Fruit fly (Drosophila melanogaster): ENCODE measurements around the gene in.
A peak's percentile ranks its signal among the peaks of the same experiment; 100 is the strongest.

Gene in

DNA sequence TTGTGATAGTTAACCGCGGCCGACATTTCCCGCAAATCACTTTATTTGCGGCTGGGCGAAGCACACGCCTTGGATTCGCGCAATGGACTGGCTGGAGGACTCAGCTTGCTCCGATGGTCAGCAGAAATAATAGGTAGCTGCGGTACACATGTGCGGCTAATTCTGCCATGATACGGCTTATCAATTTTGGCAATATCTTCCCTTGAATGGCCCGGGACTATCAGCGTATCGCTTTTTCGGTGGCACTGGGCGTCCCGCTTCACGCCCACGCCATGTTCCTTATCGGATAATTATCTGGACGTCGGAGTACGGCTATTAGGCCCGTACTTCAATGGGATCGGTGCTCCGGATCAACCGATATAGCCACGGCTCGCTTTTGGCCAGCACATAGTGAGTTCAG, 924 bp upstream of the in start:
- TF ChIP-seq fd96Ca (GFP tag; IDR thresholded peaks at IDR 0.05) (no peak), CG15710 (tag; optimal IDR thresholded peaks at IDR 0.05) (no peak), CG10348 (GFP tag; IDR thresholded peaks at IDR 0.05) (no peak)

DNA sequence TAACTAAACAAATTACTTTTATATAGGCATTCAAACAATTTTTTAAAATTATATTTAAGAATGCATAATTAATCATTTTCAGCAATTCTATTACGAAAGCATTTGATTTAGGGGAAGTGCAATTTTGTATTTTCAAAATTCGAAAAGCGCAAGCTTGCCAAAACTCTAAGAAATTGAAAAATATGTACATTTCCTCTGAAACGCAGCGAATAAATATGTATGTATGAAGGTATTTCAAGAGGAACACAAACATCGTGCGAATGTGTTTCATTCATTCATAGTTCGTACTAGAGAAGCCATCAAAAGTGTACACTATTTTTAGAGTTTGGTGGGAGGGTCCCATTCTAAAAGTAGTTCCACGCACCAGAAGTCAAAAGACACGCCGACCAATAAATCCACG, 3.0 kb downstream of the in start, which contains the start of gene CG13247:
CG13247 (plus strand) TSS at position 301 of the 400 bp plus-strand sequence.
- TF ChIP-seq CG10348 (GFP tag; IDR thresholded peaks at IDR 0.05) (no peak), CG8301 (tag; optimal IDR thresholded peaks at IDR 0.05) (no peak)

DNA sequence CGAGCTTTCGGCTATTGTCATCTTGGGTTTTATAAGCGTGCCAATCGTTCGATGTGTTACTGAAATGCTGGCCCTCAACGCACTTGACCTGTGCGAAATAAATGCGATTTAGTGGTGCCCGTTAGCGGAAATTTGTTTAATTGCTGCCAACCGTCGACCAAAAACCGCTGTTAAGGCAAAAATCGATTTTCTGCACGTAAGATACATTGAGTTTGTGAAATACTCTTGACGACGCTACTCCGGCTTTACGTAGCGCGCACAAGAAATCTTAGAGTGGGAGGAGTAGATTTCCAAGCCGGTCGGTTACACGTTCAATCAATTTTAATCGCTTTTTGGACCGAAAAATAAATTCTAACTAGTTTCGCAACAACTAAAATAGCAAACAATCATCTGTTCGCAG, 8.5 kb downstream of the in start:
- no peak for TF ChIP-seq Snoo (tag; optimal IDR thresholded peaks at IDR 0.05)
- no peak for TF ChIP-seq CG17806 (tag; optimal IDR thresholded peaks at IDR 0.05)
- no peak for TF ChIP-seq Pif1A (GFP tag; optimal IDR thresholded peaks at IDR 0.05)
- no peak for TF ChIP-seq CG10348 (GFP tag; IDR thresholded peaks at IDR 0.05)
- TF ChIP-seq CG34367 (tag; optimal IDR thresholded peaks at IDR 0.05), result no peak
- no peak for TF ChIP-seq Pif1B (GFP tag; optimal IDR thresholded peaks at IDR 0.05)
- TF ChIP-seq EcR (GFP tag; optimal IDR thresholded peaks at IDR 0.05), result no peak
- TF ChIP-seq D1 (tag; optimal IDR thresholded peaks at IDR 0.05), result no peak
- TF ChIP-seq rn (GFP tag; IDR thresholded peaks at IDR 0.05), result no peak
- no peak for TF ChIP-seq CG8159 (tag; optimal IDR thresholded peaks at IDR 0.05)
- TF ChIP-seq Ets98B (GFP tag; IDR thresholded peaks at IDR 0.05), result no peak
- no peak for TF ChIP-seq CG4496 (GFP tag; IDR thresholded peaks at IDR 0.05)
- no peak for TF ChIP-seq CG8301 (tag; optimal IDR thresholded peaks at IDR 0.05)
- TF ChIP-seq CG32121 (GFP tag; IDR thresholded peaks at IDR 0.05), result no peak

DNA sequence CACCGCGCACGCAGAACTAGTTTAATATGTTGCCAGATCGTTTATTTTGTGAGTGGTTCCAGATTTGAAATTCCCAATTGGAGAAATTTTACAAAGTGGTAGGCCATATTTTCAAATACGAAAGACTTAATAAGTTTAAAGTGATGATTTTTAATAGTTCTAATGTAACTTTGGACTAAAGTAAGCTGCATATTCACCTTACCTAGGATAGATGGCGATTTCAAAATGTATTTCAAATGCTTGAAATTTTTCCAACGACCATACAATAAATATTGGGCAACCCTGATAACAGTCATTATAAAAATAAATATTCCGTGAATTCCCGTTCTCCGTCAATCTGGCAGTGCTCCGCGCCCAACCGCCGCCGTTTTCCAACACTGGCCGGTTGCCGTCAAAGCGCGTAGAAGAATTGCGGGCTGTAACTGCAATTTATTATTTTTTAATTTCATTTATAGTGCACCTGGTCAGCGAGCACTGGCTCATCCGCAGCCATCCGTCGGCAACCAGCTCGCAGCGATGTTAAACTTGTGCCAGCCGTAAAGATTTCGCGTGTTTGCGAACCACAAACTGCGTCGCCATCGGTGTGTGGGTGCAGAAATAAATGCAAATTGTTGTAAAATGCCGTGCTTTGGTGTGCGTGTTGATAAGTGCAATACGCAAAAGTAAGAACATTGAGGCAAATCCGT, 9.0 kb downstream of the in start, which contains the start of the genes Ide and RhoBTB:
Ide (minus strand) TSS at position 19 of the 686 bp plus-strand sequence.
RhoBTB (plus strand) TSS at position 365 of the 686 bp plus-strand sequence.
- TF ChIP-seq CG32121 (GFP tag; IDR thresholded peaks at IDR 0.05) (peak; percentile 58), Pif1B (GFP tag; optimal IDR thresholded peaks at IDR 0.05) (no peak), CG4496 (GFP tag; IDR thresholded peaks at IDR 0.05) (peak; percentile 74; the same call in 2 of the 3 replicates), CG34367 (tag; optimal IDR thresholded peaks at IDR 0.05) (peak; percentile 65), CG9948 (tag; optimal IDR thresholded peaks at IDR 0.05) (peak; percentile 68), fd96Ca (GFP tag; IDR thresholded peaks at IDR 0.05) (peak; percentile 14; the same call in 1 of the 3 replicates), D1 (tag; optimal IDR thresholded peaks at IDR 0.05) (no peak), CG13204 (GFP tag; optimal IDR thresholded peaks at IDR 0.05) (no peak), Snoo (tag; optimal IDR thresholded peaks at IDR 0.05) (peak; percentile 71), CG14655 (GFP tag; optimal IDR thresholded peaks at IDR 0.05) (no peak), CG15710 (tag; optimal IDR thresholded peaks at IDR 0.05) (peak; percentile 80), CG12605 (GFP tag; IDR thresholded peaks at IDR 0.05) (0 out of 2 replicates have a peak, but pooled peaks have one; percentile 22), EcR (GFP tag; optimal IDR thresholded peaks at IDR 0.05) (no peak), CG17806 (tag; optimal IDR thresholded peaks at IDR 0.05) (peak; percentile 67), CG8301 (tag; optimal IDR thresholded peaks at IDR 0.05) (peak; percentile 66), CG10348 (GFP tag; IDR thresholded peaks at IDR 0.05) (peak; percentile 83), rn (GFP tag; IDR thresholded peaks at IDR 0.05) (peak; percentile 32; the same call in 1 of the 2 replicates), gl (tag; optimal IDR thresholded peaks at IDR 0.05) (no peak), Ets98B (GFP tag; IDR thresholded peaks at IDR 0.05) (peak; percentile 42; the same call in 1 of the 2 replicates), Pif1A (GFP tag; optimal IDR thresholded peaks at IDR 0.05) (no peak), CG8159 (tag; optimal IDR thresholded peaks at IDR 0.05) (peak; percentile 75)

DNA sequence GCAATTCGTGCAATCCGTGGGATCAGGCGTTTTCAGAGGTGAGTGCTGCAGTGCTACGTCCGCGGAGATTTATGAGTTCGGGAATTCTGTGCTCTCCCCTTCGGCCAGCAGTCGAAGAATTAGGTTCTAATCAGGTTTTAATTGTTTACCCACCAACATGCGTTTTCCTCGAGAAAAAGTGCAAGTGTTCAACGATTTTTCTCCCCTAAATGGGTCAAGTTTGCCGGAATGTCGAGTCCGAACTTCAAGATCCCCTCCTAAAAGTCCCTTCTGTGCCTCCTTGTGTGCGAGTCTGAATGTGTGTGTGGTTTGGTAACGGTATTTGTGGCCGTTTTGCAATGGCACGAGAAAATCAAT, 9.5 kb downstream of the in start:
- TF ChIP-seq Ets98B (GFP tag; IDR thresholded peaks at IDR 0.05) (no peak), EcR (GFP tag; optimal IDR thresholded peaks at IDR 0.05) (peak; percentile 12), CG17806 (tag; optimal IDR thresholded peaks at IDR 0.05) (no peak), gl (tag; optimal IDR thresholded peaks at IDR 0.05) (no peak)

DNA sequence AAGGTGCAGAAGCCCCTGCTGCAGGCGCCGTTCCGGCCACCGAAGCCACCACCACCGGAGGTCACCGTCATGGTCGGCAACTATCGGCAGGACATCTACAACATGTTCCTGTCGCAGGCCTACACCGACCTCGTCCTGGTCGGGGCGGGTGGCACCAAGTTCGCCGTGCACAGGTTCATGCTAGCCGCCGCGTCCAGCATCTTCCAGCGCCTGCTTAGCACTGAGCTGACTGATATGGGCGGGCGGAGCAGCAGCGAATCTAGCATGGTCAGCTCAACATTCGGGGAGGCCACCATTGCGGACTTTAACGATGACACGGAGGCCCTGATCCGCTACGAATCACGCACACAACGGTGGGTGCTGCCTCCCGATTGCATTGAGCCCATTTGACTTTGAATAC, 12.5 kb downstream of the in start:
- TF ChIP-seq CG10348 (GFP tag; IDR thresholded peaks at IDR 0.05) (no peak), CG14655 (GFP tag; optimal IDR thresholded peaks at IDR 0.05) (no peak)

DNA sequence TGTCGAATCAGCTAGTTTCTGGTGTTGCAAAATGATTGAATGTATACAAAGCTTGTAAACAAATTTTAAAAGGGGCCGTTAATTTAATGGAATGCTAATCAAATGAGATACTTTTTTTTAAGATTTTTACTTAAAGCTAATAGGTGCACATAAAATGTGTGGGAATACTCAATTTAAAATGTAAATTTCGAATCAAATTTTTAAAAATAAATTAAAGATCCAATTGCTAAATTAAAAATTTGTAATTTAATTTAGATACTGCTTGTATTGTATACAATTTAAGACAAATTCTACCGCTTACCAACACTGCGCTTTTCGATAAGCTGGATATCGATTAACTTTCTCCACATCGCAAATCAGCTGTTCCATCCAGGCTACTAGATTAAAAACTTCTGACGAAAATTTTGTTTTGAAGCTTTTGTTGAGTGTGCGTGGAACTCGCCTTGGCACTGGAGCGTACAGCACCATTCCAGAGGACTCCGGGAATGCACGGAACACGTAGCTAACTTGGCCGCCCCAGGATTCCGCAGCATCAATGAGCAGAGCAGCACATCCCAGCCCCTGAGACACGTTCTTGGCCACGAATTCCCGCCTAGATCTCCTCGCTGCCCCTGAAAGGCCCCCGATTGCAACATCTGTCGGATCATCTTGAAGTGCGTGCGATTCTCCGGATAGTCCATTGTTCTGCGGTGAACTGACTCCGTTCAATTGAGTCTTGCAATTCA, 17.2 kb downstream of the in start, which contains the start of the genes CG5498 and fbl:
CG5498 (minus strand) TSS at position 24 of the 725 bp plus-strand sequence.
fbl (plus strand) TSS at position 344 of the 725 bp plus-strand sequence.
- TF ChIP-seq CG17806 (tag; optimal IDR thresholded peaks at IDR 0.05) (peak; percentile 57), Ets98B (GFP tag; IDR thresholded peaks at IDR 0.05) (no peak), CG13204 (GFP tag; optimal IDR thresholded peaks at IDR 0.05) (no peak), CG15710 (tag; optimal IDR thresholded peaks at IDR 0.05) (peak; percentile 69), EcR (GFP tag; optimal IDR thresholded peaks at IDR 0.05) (no peak), gl (tag; optimal IDR thresholded peaks at IDR 0.05) (no peak), D1 (tag; optimal IDR thresholded peaks at IDR 0.05) (peak; percentile 68), rn (GFP tag; IDR thresholded peaks at IDR 0.05) (no peak), Snoo (tag; optimal IDR thresholded peaks at IDR 0.05) (peak; percentile 64), Pif1A (GFP tag; optimal IDR thresholded peaks at IDR 0.05) (no peak), fd96Ca (GFP tag; IDR thresholded peaks at IDR 0.05) (no peak), CG9948 (tag; optimal IDR thresholded peaks at IDR 0.05) (peak; percentile 61), Pif1B (GFP tag; optimal IDR thresholded peaks at IDR 0.05) (peak; percentile 5), CG8159 (tag; optimal IDR thresholded peaks at IDR 0.05) (peak; percentile 75), CG32121 (GFP tag; IDR thresholded peaks at IDR 0.05) (peak; percentile 49; the same call in 1 of the 2 replicates), CG10348 (GFP tag; IDR thresholded peaks at IDR 0.05) (no peak), CG4496 (GFP tag; IDR thresholded peaks at IDR 0.05) (0 out of 3 replicates have a peak, but pooled peaks have one; percentile 55), CG34367 (tag; optimal IDR thresholded peaks at IDR 0.05) (peak; percentile 36), CG14655 (GFP tag; optimal IDR thresholded peaks at IDR 0.05) (no peak), CG8301 (tag; optimal IDR thresholded peaks at IDR 0.05) (peak; percentile 59), CG12605 (GFP tag; IDR thresholded peaks at IDR 0.05) (no peak)
